Fruit fly (Drosophila melanogaster) whole organism, embryonic: ENCODE measurements around the gene RPA1.

Experiments used
- CG14667 ChIP-seq: fragments of 200-800 bp; sonication (Bioruptor generic); IDR thresholded peaks from 2 replicates; pipeline ENCODE4 v1.3.6; 2022; ENCODE audit warnings: missing biosample characterization, missing genetic modification characterization
- CG2875 ChIP-seq: fragments of 200-800 bp; sonication (Bioruptor generic); optimal IDR thresholded peaks from 2 replicates; lab custom pipeline; 2017; ENCODE audit warnings: missing biosample characterization, mild to moderate bottlenecking, missing genetic modification characterization, missing genetic modification reagents
- CG7271 ChIP-seq: fragments of 200-800 bp; sonication (Bioruptor generic); optimal IDR thresholded peaks from 2 replicates; lab custom pipeline; 2018; ENCODE audit warnings: missing biosample characterization, mild to moderate bottlenecking, missing genetic modification characterization, moderate library complexity
- Dbx ChIP-seq: fragments of 200-800 bp; sonication (Bioruptor generic); IDR thresholded peaks from 3 replicates; pipeline ENCODE4 v1.3.6; 2022; ENCODE audit warnings: missing biosample characterization, missing genetic modification characterization
- bcd ChIP-seq: fragments of 200-800 bp; sonication (Bioruptor generic); optimal IDR thresholded peaks from 2 replicates; lab custom pipeline; 2017; ENCODE audit warnings: missing biosample characterization, mild to moderate bottlenecking, missing genetic modification characterization
- gro ChIP-seq: fragments of 200-800 bp; sonication (Bioruptor generic); optimal IDR thresholded peaks from 2 replicates; lab custom pipeline; 2016; ENCODE audit warnings: missing biosample characterization, missing genetic modification characterization
- org-1 ChIP-seq: fragments of 200-800 bp; sonication (Bioruptor generic); optimal IDR thresholded peaks from 2 replicates; lab custom pipeline; 2017; ENCODE audit warnings: missing biosample characterization, missing genetic modification characterization
- p53 ChIP-seq: fragments of 200-800 bp; sonication (Bioruptor generic); optimal IDR thresholded peaks from 2 replicates; lab custom pipeline; 2016; ENCODE audit warnings: missing biosample characterization, missing genetic modification characterization
- tll ChIP-seq, 2 experiments: fragments of 200-800 bp in 1 of 2; fragments of >200 bp in 1 of 2; sonication (Bioruptor generic) in 1 of 2; optimal IDR thresholded peaks; 2 replicates each; lab custom pipeline; 2017 to 2019; ENCODE audit warnings: missing biosample characterization in 2 of 2, missing genetic modification characterization in 2 of 2, mild to moderate bottlenecking in 1 of 2, moderate library complexity in 1 of 2

- TF ChIP-seq Dbx (GFP tag; lab: Robert Waterston, UW) (no peak), gro (no peak), bcd (no peak), p53 (GFP tag; lab: Kevin White, UChicago) (no peak), CG7271 (tag; lab: Kevin White, UChicago) (no peak), CG2875 (GFP tag; lab: Kevin White, UChicago) (no peak), CG14667 (GFP tag; lab: Robert Waterston, UW) (no peak), tll (GFP tag; optimal IDR thresholded peaks at IDR 0.05; lab: Kevin White, UChicago) (peak in 1 of 2 experiments; percentile 87), org-1 (no peak)
Measured at dm6 chr3R:8225461-8225971, 38.7 kb downstream of the RPA1 start.
